Fruit fly (Drosophila melanogaster) whole organism, wandering third instar larva: ENCODE measurements around the gene hdly.

Source experiments
- CG32264 ChIP-seq: fragments of 200-800 bp; sonication (Bioruptor generic); optimal IDR thresholded peaks from 2 replicates; lab custom pipeline; 2016; ENCODE audit warnings: missing biosample characterization, missing genetic modification characterization
- CG9705 ChIP-seq: fragments of 200-800 bp; sonication (Bioruptor generic); optimal IDR thresholded peaks from 2 replicates; lab custom pipeline; 2018; ENCODE audit warnings: missing biosample characterization, mild to moderate bottlenecking, missing genetic modification characterization
- CrebA ChIP-seq: fragments of 200-800 bp; sonication (Bioruptor generic); optimal IDR thresholded peaks from 2 replicates; lab custom pipeline; 2016; ENCODE audit warnings: missing biosample characterization, mild to moderate bottlenecking, missing genetic modification characterization, borderline replicate concordance
- Dfd ChIP-seq: fragments of >200 bp; optimal IDR thresholded peaks from 2 replicates; lab custom pipeline; 2017; ENCODE audit warnings: missing biosample characterization, missing genetic modification characterization
- Dif ChIP-seq: fragments of 200-275, 200-300 bp; sonication (Bioruptor generic); optimal IDR thresholded peaks from 2 replicates; lab custom pipeline; 2018; ENCODE audit warnings: missing biosample characterization, missing genetic modification characterization; ENCODE audit not compliant: partially characterized antibody
- GATAd ChIP-seq: sonication (Bioruptor generic); optimal IDR thresholded peaks from 2 replicates; lab custom pipeline; 2016; ENCODE audit warnings: missing biosample characterization, missing genetic modification characterization
- HLH106 ChIP-seq: fragments of 200-800 bp; optimal IDR thresholded peaks from 3 replicates; lab custom pipeline; 2019; ENCODE audit warnings: missing biosample characterization, mild to moderate bottlenecking, missing genetic modification characterization, moderate library complexity
- Hnf4 ChIP-seq: fragments of 200-800 bp; sonication (Bioruptor generic); optimal IDR thresholded peaks from 2 replicates; lab custom pipeline; 2016; ENCODE audit warnings: missing biosample characterization, mild to moderate bottlenecking, missing genetic modification characterization
- Hr78 ChIP-seq: fragments of >200 bp; optimal IDR thresholded peaks from 2 replicates; lab custom pipeline; 2017; ENCODE audit warnings: missing biosample characterization, missing genetic modification characterization
- Hr83 ChIP-seq: fragments of 200-300 bp; sonication (Bioruptor generic); optimal IDR thresholded peaks from 2 replicates; lab custom pipeline; 2016; ENCODE audit warnings: missing biosample characterization, mild to moderate bottlenecking, missing genetic modification characterization, moderate library complexity; ENCODE audit not compliant: poor library complexity, severe bottlenecking
- Jra ChIP-seq: sonication (Bioruptor generic); optimal IDR thresholded peaks from 2 replicates; lab custom pipeline; 2016; ENCODE audit warnings: missing biosample characterization, missing genetic modification characterization
- N ChIP-seq: fragments of >200 bp; optimal IDR thresholded peaks from 2 replicates; lab custom pipeline; 2018; ENCODE audit warnings: missing biosample characterization, missing external identifiers, missing genetic modification characterization
- OdsH ChIP-seq: fragments of 200-800 bp; sonication (Bioruptor generic); optimal IDR thresholded peaks from 2 replicates; lab custom pipeline; 2016; ENCODE audit warnings: missing biosample characterization, mild to moderate bottlenecking, missing genetic modification characterization
- Rel ChIP-seq, 2 experiments: fragments of 200-800 bp; sonication (Bioruptor generic) in 1 of 2; optimal IDR thresholded peaks; 2 replicates in 1 of 2; 3 replicates in 1 of 2; lab custom pipeline; 2016 to 2019; ENCODE audit warnings: mild to moderate bottlenecking in 2 of 2, missing biosample characterization in 2 of 2, missing genetic modification characterization in 2 of 2, moderate library complexity in 1 of 2
- Vsx2 ChIP-seq: fragments of 200-300, 225-300 bp; sonication (Bioruptor generic); optimal IDR thresholded peaks from 2 replicates; lab custom pipeline; 2018; ENCODE audit warnings: missing biosample characterization, missing genetic modification characterization; ENCODE audit not compliant: partially characterized antibody
- br ChIP-seq: fragments of 200-800 bp; sonication (Bioruptor generic); optimal IDR thresholded peaks from 2 replicates; lab custom pipeline; 2016; ENCODE audit warnings: missing biosample characterization, missing genetic modification characterization
- brk ChIP-seq: fragments of 200-800 bp; sonication (Bioruptor generic); optimal IDR thresholded peaks from 2 replicates; lab custom pipeline; 2016; ENCODE audit warnings: missing biosample characterization, mild to moderate bottlenecking, missing genetic modification characterization
- dl ChIP-seq, 2 experiments: fragments of 175-275, 200-275 bp in 1 of 2; fragments of 200-275 bp in 1 of 2; sonication (Bioruptor generic); optimal IDR thresholded peaks; lab custom pipeline; 2018; ENCODE audit warnings: mild to moderate bottlenecking in 2 of 2, missing biosample characterization in 2 of 2, missing genetic modification characterization in 2 of 2, moderate library complexity in 2 of 2; ENCODE audit not compliant: partially characterized antibody in 2 of 2, insufficient read depth in 1 of 2
- dsf ChIP-seq: sonication (Bioruptor generic); optimal IDR thresholded peaks from 2 replicates; lab custom pipeline; 2016; ENCODE audit warnings: missing biosample characterization, missing genetic modification characterization, borderline replicate concordance
- ey ChIP-seq: fragments of 200-800 bp; sonication (Bioruptor generic); optimal IDR thresholded peaks from 2 replicates; lab custom pipeline; 2016; ENCODE audit warnings: missing biosample characterization, missing genetic modification characterization
- foxo ChIP-seq, 2 experiments: fragments of 200-800 bp; sonication (Bioruptor generic); optimal IDR thresholded peaks; 2 replicates in 1 of 2; 3 replicates in 1 of 2; lab custom pipeline; 2016 to 2017; ENCODE audit warnings: missing biosample characterization in 2 of 2, missing genetic modification characterization in 2 of 2
- fru ChIP-seq: fragments of 200-800 bp; sonication (Bioruptor generic); optimal IDR thresholded peaks from 3 replicates; lab custom pipeline; 2016; ENCODE audit warnings: missing biosample characterization, mild to moderate bottlenecking, missing genetic modification characterization
- jim ChIP-seq: fragments of 175-275, 200-325 bp; sonication (Bioruptor generic); optimal IDR thresholded peaks from 2 replicates; lab custom pipeline; 2016; ENCODE audit warnings: missing biosample characterization, mild to moderate bottlenecking, missing genetic modification characterization
- lola ChIP-seq: fragments of >200 bp; optimal IDR thresholded peaks from 2 replicates; lab custom pipeline; 2017; ENCODE audit warnings: missing biosample characterization, missing genetic modification characterization
- pan ChIP-seq: fragments of >200 bp; optimal IDR thresholded peaks from 2 replicates; lab custom pipeline; 2017
- psq ChIP-seq: fragments of 200-800 bp; sonication (Bioruptor generic); optimal IDR thresholded peaks from 3 replicates; lab custom pipeline; 2017; ENCODE audit warnings: missing biosample characterization, mild to moderate bottlenecking, missing genetic modification characterization, moderate library complexity
- sage ChIP-seq: fragments of 200-800 bp; sonication (Bioruptor generic); optimal IDR thresholded peaks from 2 replicates; lab custom pipeline; 2016; ENCODE audit warnings: missing biosample characterization, mild to moderate bottlenecking, missing genetic modification characterization
- sv ChIP-seq: fragments of 200-800 bp; sonication (Bioruptor generic); optimal IDR thresholded peaks from 3 replicates; lab custom pipeline; 2016; ENCODE audit warnings: missing biosample characterization, missing genetic modification characterization
- tai ChIP-seq: sonication (Bioruptor generic); optimal IDR thresholded peaks from 2 replicates; lab custom pipeline; 2016; ENCODE audit warnings: missing biosample characterization, missing genetic modification characterization
- usp ChIP-seq: fragments of >200 bp; optimal IDR thresholded peaks from 2 replicates; lab custom pipeline; 2017; ENCODE audit warnings: missing biosample characterization, missing genetic modification characterization
- woc ChIP-seq: sonication (Bioruptor generic); optimal IDR thresholded peaks from 2 replicates; lab custom pipeline; 2016; ENCODE audit warnings: missing biosample characterization, mild to moderate bottlenecking, missing genetic modification characterization

Gene hdly

DNA sequence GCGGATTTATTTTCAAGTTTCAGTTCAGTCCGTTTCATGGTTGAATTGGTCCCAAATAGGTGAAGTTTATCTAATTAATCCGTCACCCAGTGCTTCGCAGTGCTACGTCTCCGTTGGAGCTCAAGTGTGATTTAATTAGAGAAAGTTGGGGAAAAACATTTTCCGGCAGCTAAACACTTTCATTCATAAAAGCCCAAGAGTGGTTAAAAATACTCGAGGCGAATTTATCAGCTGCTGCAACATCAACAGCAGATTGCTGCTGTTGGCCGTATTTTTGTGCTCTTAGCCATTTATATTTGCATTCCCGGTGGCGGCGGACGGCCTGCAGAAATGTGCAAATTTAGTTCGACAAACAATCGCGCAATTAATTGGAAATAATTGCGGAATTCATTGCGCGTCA is 12.4 kb upstream of the hdly start, which contains the start of gene Grik:
Grik (plus strand) TSS at position 301 of the 400 bp plus-strand sequence.
- TF ChIP-seq GATAd (GFP tag; lab: Kevin White, UChicago) (no peak), pan (lab: Kevin White, UChicago) (no peak), foxo (GFP tag; optimal IDR thresholded peaks at IDR 0.05; lab: Kevin White, UChicago) (no peak), tai (GFP tag; lab: Kevin White, UChicago) (no peak), N (no peak), lola (GFP tag; lab: Kevin White, UChicago) (no peak), psq (no peak), brk (GFP tag; lab: Kevin White, UChicago) (no peak), woc (GFP tag; lab: Kevin White, UChicago) (no peak), dsf (GFP tag; lab: Kevin White, UChicago) (no peak), br (GFP tag; lab: Kevin White, UChicago) (no peak), CrebA (no peak), jim (GFP tag; lab: Kevin White, UChicago) (no peak), Dif (GFP tag; lab: Kevin White, UChicago) (no peak), HLH106 (no peak), fru (GFP tag; lab: Kevin White, UChicago) (no peak), sage (GFP tag; lab: Kevin White, UChicago) (no peak)

DNA sequence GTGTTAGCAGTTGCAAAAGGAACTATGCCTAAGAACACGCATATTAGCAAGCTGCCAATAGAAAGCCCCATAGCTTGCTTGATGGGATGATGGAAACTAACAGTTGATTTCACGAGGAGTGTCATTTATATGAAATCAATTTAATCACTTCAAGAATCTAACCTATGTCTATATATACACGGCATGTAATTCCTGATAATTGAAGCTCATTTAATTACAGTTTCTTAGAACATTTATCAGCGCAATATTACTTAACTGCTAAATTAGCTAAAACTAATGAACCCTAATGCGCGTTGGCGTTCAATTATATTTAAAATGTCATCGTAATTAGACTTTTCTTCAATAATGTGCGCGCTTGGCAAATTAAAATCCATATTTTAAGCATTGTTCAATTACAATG is 8.7 kb upstream of the hdly start, which contains the start of gene TotX:
TotX (minus strand) TSS at position 101 of the 400 bp plus-strand sequence.
- no peak for TF ChIP-seq jim (GFP tag; lab: Kevin White, UChicago)
- TF ChIP-seq fru (GFP tag; lab: Kevin White, UChicago) = no peak
- TF ChIP-seq Rel (GFP tag; optimal IDR thresholded peaks at IDR 0.05; lab: Kevin White, UChicago) = no peak
- TF ChIP-seq Rel (tag; optimal IDR thresholded peaks at IDR 0.05; lab: Kevin White, UChicago) = no peak
- TF ChIP-seq Hnf4 (GFP tag; lab: Kevin White, UChicago) = no peak
- no peak for TF ChIP-seq ey (GFP tag; lab: Kevin White, UChicago)
- TF ChIP-seq psq = no peak
- no peak for TF ChIP-seq dl (GFP tag; optimal IDR thresholded peaks at IDR 0.05; lab: Kevin White, UChicago; ENCODE audit: insufficient read depth in 1 of 2, partially characterized antibody in 2 of 2)
- TF ChIP-seq Dfd (GFP tag; lab: Kevin White, UChicago) = no peak
- TF ChIP-seq Vsx2 (GFP tag; lab: Kevin White, UChicago) = no peak
- TF ChIP-seq woc (GFP tag; lab: Kevin White, UChicago) = no peak
- no peak for TF ChIP-seq foxo (GFP tag; optimal IDR thresholded peaks at IDR 0.05; lab: Kevin White, UChicago)
- TF ChIP-seq Dif (GFP tag; lab: Kevin White, UChicago) = no peak
- TF ChIP-seq sv (GFP tag; lab: Kevin White, UChicago) = no peak
- no peak for TF ChIP-seq usp (GFP tag; lab: Kevin White, UChicago)
- TF ChIP-seq Jra = no peak
- TF ChIP-seq CrebA = no peak
- TF ChIP-seq GATAd (GFP tag; lab: Kevin White, UChicago) = no peak
- no peak for TF ChIP-seq tai (GFP tag; lab: Kevin White, UChicago)
- TF ChIP-seq br (GFP tag; lab: Kevin White, UChicago) = no peak

DNA sequence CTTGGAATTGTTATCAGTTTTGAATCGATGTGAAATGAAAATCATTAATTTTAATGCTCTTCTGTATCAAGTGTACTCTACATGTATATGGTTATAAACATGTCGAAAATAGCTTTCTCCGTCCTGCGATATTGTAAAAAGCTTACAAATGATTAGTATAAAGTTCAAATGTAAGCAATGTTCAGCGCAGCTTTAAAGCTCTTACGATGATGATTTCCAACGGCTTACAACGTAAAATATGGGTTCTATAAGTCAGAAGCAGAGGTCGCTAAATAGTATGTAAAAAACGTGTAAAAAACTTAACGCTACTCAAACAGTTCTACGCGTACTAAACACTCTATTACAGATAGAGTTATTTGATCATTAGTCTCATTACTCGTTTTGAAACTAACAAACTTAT is 5.5 kb upstream of the hdly start:
- no peak for TF ChIP-seq OdsH (GFP tag; lab: Kevin White, UChicago)
- TF ChIP-seq dsf (GFP tag; lab: Kevin White, UChicago) = no peak
- TF ChIP-seq lola (GFP tag; lab: Kevin White, UChicago) = no peak
- no peak for TF ChIP-seq HLH106
- TF ChIP-seq Hr78 (GFP tag; lab: Kevin White, UChicago) = no peak
- no peak for TF ChIP-seq tai (GFP tag; lab: Kevin White, UChicago)
- TF ChIP-seq brk (GFP tag; lab: Kevin White, UChicago) = no peak
- no peak for TF ChIP-seq GATAd (GFP tag; lab: Kevin White, UChicago)
- no peak for TF ChIP-seq CG9705
- TF ChIP-seq fru (GFP tag; lab: Kevin White, UChicago) = no peak
- no peak for TF ChIP-seq dl (GFP tag; optimal IDR thresholded peaks at IDR 0.05; lab: Kevin White, UChicago; ENCODE audit: insufficient read depth in 1 of 2, partially characterized antibody in 2 of 2)
- TF ChIP-seq, all 38 proteins: peak for 0

DNA sequence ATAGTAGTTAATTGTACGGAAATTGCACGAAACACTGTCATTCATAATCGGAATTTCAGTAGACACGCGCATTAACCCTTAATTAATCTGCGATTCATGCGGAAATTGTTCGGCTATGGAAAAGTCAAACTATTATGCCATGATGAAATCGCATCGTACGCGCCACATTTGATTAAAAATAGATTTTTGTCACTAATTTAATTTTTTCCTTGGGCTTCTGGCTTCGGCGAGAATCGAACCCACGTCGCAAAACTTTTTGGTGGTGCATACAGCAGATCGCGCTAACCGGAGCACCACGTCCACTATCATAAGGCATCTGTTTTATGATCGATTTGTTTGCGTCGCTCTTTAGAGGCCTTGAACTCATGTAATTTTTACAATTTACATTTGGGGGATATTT is 1.4 kb upstream of the hdly start:
- TF ChIP-seq psq = no peak
- TF ChIP-seq Dfd (GFP tag; lab: Kevin White, UChicago) = no peak
- no peak for TF ChIP-seq Hr83 (GFP tag; lab: Kevin White, UChicago)
- TF ChIP-seq OdsH (GFP tag; lab: Kevin White, UChicago) = no peak
- no peak for TF ChIP-seq fru (GFP tag; lab: Kevin White, UChicago)
- no peak for TF ChIP-seq Hnf4 (GFP tag; lab: Kevin White, UChicago)
- TF ChIP-seq CG32264 (GFP tag; lab: Kevin White, UChicago) = no peak
- no peak for TF ChIP-seq woc (GFP tag; lab: Kevin White, UChicago)
- no peak for TF ChIP-seq usp (GFP tag; lab: Kevin White, UChicago)
- TF ChIP-seq pan (lab: Kevin White, UChicago) = no peak
- no peak for TF ChIP-seq Vsx2 (GFP tag; lab: Kevin White, UChicago)
- no peak for TF ChIP-seq CrebA
- TF ChIP-seq, all 38 proteins: peak for 0
